Fruit fly (Drosophila melanogaster) whole organism, embryonic: ENCODE measurements around the gene CG8668.

Experiments used
- Aef1 ChIP-seq: fragments of 200-800 bp; sonication (Bioruptor generic); IDR thresholded peaks from 3 replicates; pipeline ENCODE4 v1.3.6; 2022; ENCODE audit warnings: missing biosample characterization, missing genetic modification characterization
- CG10565 ChIP-seq: fragments of 200-800 bp; sonication (Bioruptor generic); optimal IDR thresholded peaks from 3 replicates; lab custom pipeline; 2016; ENCODE audit warnings: missing biosample characterization, mild to moderate bottlenecking, missing genetic modification characterization
- CG10979 ChIP-seq: fragments of 200-800 bp; sonication (Bioruptor generic); optimal IDR thresholded peaks from 2 replicates; lab custom pipeline; 2018; ENCODE audit warnings: missing biosample characterization, mild to moderate bottlenecking, missing genetic modification characterization, moderate library complexity
- CG12299 ChIP-seq: fragments of 200-800 bp; sonication (Bioruptor generic); optimal IDR thresholded peaks from 2 replicates; lab custom pipeline; 2018; ENCODE audit warnings: missing biosample characterization, mild to moderate bottlenecking, missing genetic modification characterization
- CG13123 ChIP-seq: fragments of 200-800 bp; sonication (Bioruptor generic); optimal IDR thresholded peaks from 2 replicates; lab custom pipeline; 2016; ENCODE audit warnings: missing biosample characterization, missing genetic modification characterization
- CG14710 ChIP-seq: fragments of 200-800 bp; sonication (Bioruptor generic); optimal IDR thresholded peaks from 3 replicates; lab custom pipeline; 2019; ENCODE audit warnings: missing biosample characterization, mild to moderate bottlenecking, missing genetic modification characterization, moderate library complexity
- CG17359 ChIP-seq: fragments of 200-800 bp; sonication (Bioruptor generic); optimal IDR thresholded peaks from 3 replicates; lab custom pipeline; 2018; ENCODE audit warnings: missing biosample characterization, mild to moderate bottlenecking, missing genetic modification characterization, moderate library complexity
- CG17829 ChIP-seq: fragments of 200-800 bp; optimal IDR thresholded peaks from 2 replicates; lab custom pipeline; 2019; ENCODE audit warnings: missing biosample characterization, mild to moderate bottlenecking, missing genetic modification characterization, moderate library complexity
- CG18262 ChIP-seq: fragments of 200-800 bp; optimal IDR thresholded peaks from 3 replicates; lab custom pipeline; 2019; ENCODE audit warnings: missing biosample characterization, mild to moderate bottlenecking, missing genetic modification characterization, moderate library complexity
- CG18476 ChIP-seq: fragments of 200-800 bp; sonication (Bioruptor generic); optimal IDR thresholded peaks from 2 replicates; lab custom pipeline; 2016; ENCODE audit warnings: missing biosample characterization, mild to moderate bottlenecking, missing genetic modification characterization
- CG3281 ChIP-seq: fragments of 200-800 bp; sonication (Bioruptor generic); optimal IDR thresholded peaks from 3 replicates; lab custom pipeline; 2017; ENCODE audit warnings: missing biosample characterization, mild to moderate bottlenecking, missing genetic modification characterization
- CG3847 ChIP-seq: fragments of 200-800 bp; sonication (Bioruptor generic); IDR thresholded peaks from 2 replicates; pipeline ENCODE4 v1.3.6; 2022; ENCODE audit warnings: missing biosample characterization, missing genetic modification characterization
- CG4360 ChIP-seq: fragments of 200-800 bp; sonication (Bioruptor generic); IDR thresholded peaks from 2 replicates; pipeline ENCODE4 v1.3.6; 2022; ENCODE audit warnings: missing biosample characterization, missing genetic modification characterization
- CG4730 ChIP-seq: fragments of 200-800 bp; sonication (Bioruptor generic); IDR thresholded peaks from 2 replicates; pipeline ENCODE4 v1.3.6; 2022; ENCODE audit warnings: missing biosample characterization, missing genetic modification characterization
- CG6175 ChIP-seq: fragments of 200-800 bp; sonication (Bioruptor generic); IDR thresholded peaks from 3 replicates; pipeline ENCODE4 v1.3.6; 2022; ENCODE audit warnings: missing biosample characterization, missing genetic modification characterization
- CG6654 ChIP-seq: fragments of 200-800 bp; sonication (Bioruptor generic); optimal IDR thresholded peaks from 2 replicates; lab custom pipeline; 2017; ENCODE audit warnings: missing biosample characterization, mild to moderate bottlenecking, missing genetic modification characterization
- CG8290 ChIP-seq, 3 experiments: fragments of 200-800 bp; sonication (Bioruptor generic); optimal IDR thresholded peaks; 2 replicates each; lab custom pipeline; 2016 to 2019; ENCODE audit warnings: missing biosample characterization in 3 of 3, missing genetic modification characterization in 3 of 3, mild to moderate bottlenecking in 2 of 3, moderate library complexity in 1 of 3
- CrebB ChIP-seq: fragments of 200-800 bp; sonication (Bioruptor generic); optimal IDR thresholded peaks from 3 replicates; lab custom pipeline; 2018; ENCODE audit warnings: missing biosample characterization, mild to moderate bottlenecking, missing genetic modification characterization
- Dp ChIP-seq: fragments of 200-800 bp; sonication (Bioruptor generic); optimal IDR thresholded peaks from 2 replicates; lab custom pipeline; 2018; ENCODE audit warnings: missing biosample characterization, mild to moderate bottlenecking, missing genetic modification characterization, moderate library complexity
- Dref ChIP-seq: fragments of 200-800 bp; sonication (Bioruptor generic); IDR thresholded peaks from 2 replicates; pipeline ENCODE4 v1.3.6; 2022; ENCODE audit warnings: missing biosample characterization, missing genetic modification characterization
- Drgx ChIP-seq: fragments of 200-800 bp; sonication (Bioruptor generic); IDR thresholded peaks from 2 replicates; pipeline ENCODE4 v1.3.6; 2022; ENCODE audit warnings: missing biosample characterization, missing genetic modification characterization
- ERR ChIP-seq: fragments of 200-800 bp; sonication (Bioruptor generic); optimal IDR thresholded peaks from 2 replicates; lab custom pipeline; 2016; ENCODE audit warnings: missing biosample characterization, missing genetic modification characterization
- Eip74EF ChIP-seq, 2 experiments: fragments of 200-800 bp in 1 of 2; fragments of >200 bp in 1 of 2; sonication (Bioruptor generic) in 1 of 2; optimal IDR thresholded peaks; 2 replicates each; lab custom pipeline; 2017 to 2019; ENCODE audit warnings: missing biosample characterization in 2 of 2, missing genetic modification characterization in 2 of 2, mild to moderate bottlenecking in 1 of 2, moderate library complexity in 1 of 2
- Hr3 ChIP-seq: fragments of 200-800 bp; sonication (Bioruptor generic); optimal IDR thresholded peaks from 3 replicates; lab custom pipeline; 2016; ENCODE audit warnings: missing biosample characterization, missing genetic modification characterization
- MESR4 ChIP-seq: fragments of 200-800 bp; sonication (Bioruptor generic); optimal IDR thresholded peaks from 2 replicates; lab custom pipeline; 2018; ENCODE audit warnings: missing biosample characterization, mild to moderate bottlenecking, missing genetic modification characterization, moderate library complexity
- Med ChIP-seq: fragments of 200-800 bp; sonication (Bioruptor generic); peaks from one replicate; lab custom pipeline; 2016; ENCODE audit warnings: missing biosample characterization, missing genetic modification characterization, mild to moderate bottlenecking, inconsistent platforms, moderate library complexity
- Neu2 ChIP-seq: fragments of 200-800 bp; sonication (Bioruptor generic); optimal IDR thresholded peaks from 3 replicates; lab custom pipeline; 2016; ENCODE audit warnings: missing biosample characterization, missing genetic modification characterization, borderline replicate concordance
- Nf-YB ChIP-seq: fragments of 200-800 bp; sonication (Bioruptor generic); optimal IDR thresholded peaks from 3 replicates; lab custom pipeline; 2019; ENCODE audit warnings: missing biosample characterization, mild to moderate bottlenecking, missing genetic modification characterization, moderate library complexity
- Opbp ChIP-seq: fragments of 200-800 bp; sonication (Bioruptor generic); IDR thresholded peaks from 3 replicates; pipeline ENCODE4 v1.3.6; 2022; ENCODE audit warnings: missing biosample characterization, missing genetic modification characterization; ENCODE audit not compliant: partially characterized antibody
- Poxn ChIP-seq: fragments of 200-800 bp; sonication (Bioruptor generic); IDR thresholded peaks from 2 replicates; pipeline ENCODE4 v1.3.6; 2022; ENCODE audit warnings: missing biosample characterization, missing genetic modification characterization
- Ravus ChIP-seq: fragments of 200-800 bp; sonication (Bioruptor generic); IDR thresholded peaks from 2 replicates; pipeline ENCODE4 v1.3.6; 2022; ENCODE audit warnings: missing biosample characterization, missing genetic modification characterization
- Six4 ChIP-seq: fragments of 200-800 bp; sonication (Bioruptor generic); optimal IDR thresholded peaks from 2 replicates; lab custom pipeline; 2016; ENCODE audit warnings: missing biosample characterization, missing genetic modification characterization
- Sry-δ ChIP-seq: fragments of 200-800 bp; sonication (Bioruptor generic); optimal IDR thresholded peaks from 2 replicates; lab custom pipeline; 2016; ENCODE audit warnings: missing biosample characterization, missing genetic modification characterization
- Ssrp ChIP-seq: fragments of 200-800 bp; sonication (Bioruptor generic); optimal IDR thresholded peaks from 2 replicates; lab custom pipeline; 2018; ENCODE audit warnings: missing biosample characterization, mild to moderate bottlenecking, missing genetic modification characterization, moderate library complexity
- ara ChIP-seq: fragments of 200-800 bp; sonication (Bioruptor generic); IDR thresholded peaks from 2 replicates; pipeline ENCODE4 v1.3.6; 2022; ENCODE audit warnings: missing biosample characterization, missing genetic modification characterization
- ase ChIP-seq: fragments of 200-800 bp; sonication (Bioruptor generic); IDR thresholded peaks from 3 replicates; pipeline ENCODE4 v1.3.6; 2022; ENCODE audit warnings: missing biosample characterization, missing genetic modification characterization
- ash1 ChIP-seq: fragments of 200-800 bp; sonication (Bioruptor generic); optimal IDR thresholded peaks from 2 replicates; lab custom pipeline; 2018; ENCODE audit warnings: missing biosample characterization, mild to moderate bottlenecking, missing genetic modification characterization
- bbx ChIP-seq: fragments of 200-800 bp; sonication (Bioruptor generic); IDR thresholded peaks from 2 replicates; pipeline ENCODE4 v1.3.6; 2022; ENCODE audit warnings: missing biosample characterization, missing genetic modification characterization; ENCODE audit not compliant: partially characterized antibody
- br ChIP-seq: fragments of >200 bp; optimal IDR thresholded peaks from 2 replicates; lab custom pipeline; 2017
- chm ChIP-seq: fragments of 200-800 bp; sonication (Bioruptor generic); IDR thresholded peaks from 2 replicates; pipeline ENCODE4 v1.3.6; 2022; ENCODE audit warnings: missing biosample characterization, missing genetic modification characterization
- dimm ChIP-seq: fragments of 200-800 bp; sonication (Bioruptor generic); IDR thresholded peaks from 2 replicates; pipeline ENCODE4 v1.3.6; 2022; ENCODE audit warnings: missing biosample characterization, missing genetic modification characterization
- grn ChIP-seq: fragments of 200-800 bp; sonication (Bioruptor generic); optimal IDR thresholded peaks from 3 replicates; lab custom pipeline; 2017; ENCODE audit warnings: missing biosample characterization, missing genetic modification characterization
- her ChIP-seq: fragments of 200-800 bp; sonication (Bioruptor generic); optimal IDR thresholded peaks from 2 replicates; lab custom pipeline; 2016; ENCODE audit warnings: missing biosample characterization, missing genetic modification characterization
- inv ChIP-seq: fragments of 200-800 bp; sonication (Bioruptor generic); IDR thresholded peaks from 2 replicates; pipeline ENCODE4 v1.3.6; 2022; ENCODE audit warnings: missing biosample characterization, missing genetic modification characterization; ENCODE audit not compliant: partially characterized antibody
- jigr1 ChIP-seq: fragments of 200-800 bp; sonication (Bioruptor generic); IDR thresholded peaks from 3 replicates; pipeline ENCODE4 v1.3.6; 2022; ENCODE audit warnings: missing biosample characterization, missing genetic modification characterization
- maf-S ChIP-seq: fragments of 200-800 bp; sonication (Bioruptor generic); optimal IDR thresholded peaks from 2 replicates; lab custom pipeline; 2016; ENCODE audit warnings: missing biosample characterization, missing genetic modification characterization
- sisA ChIP-seq: fragments of 200-800 bp; sonication (Bioruptor generic); IDR thresholded peaks from 2 replicates; pipeline ENCODE4 v1.3.6; 2022; ENCODE audit warnings: missing biosample characterization, missing genetic modification characterization
- tio ChIP-seq: fragments of 200-800 bp; sonication (Bioruptor generic); optimal IDR thresholded peaks from 2 replicates; lab custom pipeline; 2017; ENCODE audit warnings: missing biosample characterization, missing genetic modification characterization, inconsistent platforms
- tna ChIP-seq: fragments of 200-800 bp; sonication (Bioruptor generic); IDR thresholded peaks from 2 replicates; pipeline ENCODE4 v1.3.6; 2022; ENCODE audit warnings: missing biosample characterization, missing genetic modification characterization; ENCODE audit not compliant: partially characterized antibody
- tup ChIP-seq: fragments of 200-800 bp; sonication (Bioruptor generic); optimal IDR thresholded peaks from 2 replicates; lab custom pipeline; 2016; ENCODE audit warnings: missing biosample characterization, mild to moderate bottlenecking, missing genetic modification characterization, moderate library complexity
- zfh1 ChIP-seq: fragments of 200-800 bp; sonication (Bioruptor generic); IDR thresholded peaks from 3 replicates; pipeline ENCODE4 v1.3.6; 2022; ENCODE audit warnings: missing biosample characterization, missing genetic modification characterization

Gene CG8668

DNA sequence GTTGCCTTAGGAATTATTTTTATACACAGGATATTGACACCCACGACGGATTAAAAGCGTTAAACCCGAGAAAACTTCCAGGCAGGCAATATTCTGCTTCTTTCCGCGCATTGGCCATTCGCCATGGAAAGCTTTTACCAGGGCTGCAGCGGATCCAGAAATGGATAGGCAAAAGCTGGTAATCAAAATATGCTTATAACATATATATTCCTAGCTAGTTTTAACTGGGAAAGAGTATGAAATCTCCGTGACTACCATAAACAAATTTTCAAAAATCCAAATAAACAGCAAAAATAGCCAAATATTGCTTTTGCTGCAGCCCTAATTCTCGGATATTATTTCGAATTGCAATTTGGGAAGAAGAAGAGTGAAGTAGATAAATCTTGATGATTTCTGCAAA, 32.7 kb downstream of the CG8668 start, which contains the start of the genes PAPLA1 and Rbsn-5 (continued):
- TF ChIP-seq Ravus (GFP tag; lab: Robert Waterston, UW) (peak; percentile 66), inv (GFP tag; lab: Robert Waterston, UW) (no peak), Six4 (peak; percentile 94), CG6654 (GFP tag; lab: Kevin White, UChicago) (peak; percentile 78), grn (GFP tag; lab: Kevin White, UChicago) (peak; percentile 83), CG4730 (peak; percentile 88), tna (GFP tag; lab: Robert Waterston, UW) (no peak), CG12299 (tag; lab: Kevin White, UChicago) (peak; percentile 83), Opbp (GFP tag; lab: Robert Waterston, UW) (no peak), jigr1 (peak; percentile 87), CG18262 (peak; percentile 90), Drgx (GFP tag; lab: Robert Waterston, UW) (peak; percentile 79), Ssrp (peak; percentile 92), Neu2 (GFP tag; lab: Kevin White, UChicago) (peak; percentile 63), Poxn (GFP tag; lab: Robert Waterston, UW) (peak; percentile 66), Nf-YB (GFP tag; lab: Kevin White, UChicago) (peak; percentile 74), Aef1 (peak; percentile 93), ase (GFP tag; lab: Robert Waterston, UW) (peak; percentile 82), sisA (peak; percentile 96), tio (GFP tag; lab: Kevin White, UChicago) (peak; percentile 94), CG10979 (tag; lab: Kevin White, UChicago) (peak; percentile 92), CG17359 (tag; lab: Kevin White, UChicago) (peak; percentile 92), ash1 (peak; percentile 54), CG4360 (GFP tag; lab: Robert Waterston, UW) (peak; percentile 52; the same call in 1 of the 2 replicates), Hr3 (GFP tag; lab: Kevin White, UChicago) (peak; percentile 95), tup (peak; percentile 86), CG10565 (GFP tag; lab: Kevin White, UChicago) (peak; percentile 74), CG13123 (GFP tag; lab: Kevin White, UChicago) (peak; percentile 91), CG3281 (GFP tag; lab: Kevin White, UChicago) (peak; percentile 93), her (GFP tag; lab: Kevin White, UChicago) (peak; percentile 92), chm (GFP tag; lab: Robert Waterston, UW) (peak; percentile 91), Dp (peak; percentile 28), ara (GFP tag; lab: Robert Waterston, UW) (peak; percentile 90), zfh1 (GFP tag; lab: Robert Waterston, UW) (peak; percentile 93), br (lab: Kevin White, UChicago) (no peak), maf-S (GFP tag; lab: Kevin White, UChicago) (peak; percentile 95), dimm (peak; percentile 73), CG18476 (peak; percentile 91), CG3847 (GFP tag; lab: Robert Waterston, UW) (peak; percentile 90), CG6175 (GFP tag; lab: Robert Waterston, UW) (peak; percentile 79), CG17829 (tag; lab: Kevin White, UChicago) (peak; percentile 93), CG8290 (GFP tag; optimal IDR thresholded peaks at IDR 0.05; lab: Kevin White, UChicago) (peak; percentile 93), CG8290 (tag; optimal IDR thresholded peaks at IDR 0.05; lab: Kevin White, UChicago) (peak; percentile 30 to 93), Med (peak; percentile 99), Eip74EF (GFP tag; optimal IDR thresholded peaks at IDR 0.05; lab: Kevin White, UChicago) (peak in 1 of 2 experiments; percentile 85), CrebB (tag; lab: Kevin White, UChicago) (peak; percentile 88), CG14710 (tag; lab: Kevin White, UChicago) (peak; percentile 93), ERR (peak; percentile 90), Sry-δ (GFP tag; lab: Kevin White, UChicago) (peak; percentile 73), MESR4 (GFP tag; lab: Kevin White, UChicago) (peak; percentile 59), bbx (GFP tag; lab: Robert Waterston, UW) (no peak), Dref (GFP tag; lab: Robert Waterston, UW) (0 out of 2 replicates have a peak, but pooled peaks have one; percentile 28)
